Fruit fly (Drosophila melanogaster) whole organism, embryonic: Measurements from ENCODE around the gene Dlip2.

ENCODE experiments used
- Adf1 ChIP-seq: fragments of 200-800 bp; sonication (Bioruptor generic); IDR thresholded peaks from 2 replicates; pipeline ENCODE4 v1.3.6; 2022; ENCODE audit warnings: missing biosample characterization, missing genetic modification characterization
- Atf3 ChIP-seq: fragments of 200-800 bp; sonication (Bioruptor generic); optimal IDR thresholded peaks from 3 replicates; lab custom pipeline; 2016; ENCODE audit warnings: missing biosample characterization, missing genetic modification characterization
- BEAF-32 ChIP-seq: fragments of 200-800 bp; sonication (Bioruptor generic); optimal IDR thresholded peaks from 3 replicates; lab custom pipeline; 2017; ENCODE audit warnings: missing biosample characterization, missing genetic modification characterization, mild to moderate bottlenecking, moderate library complexity, missing genetic modification reagents
- BtbVII ChIP-seq: fragments of 200-800 bp; sonication (Bioruptor generic); optimal IDR thresholded peaks from 3 replicates; lab custom pipeline; 2017; ENCODE audit warnings: missing biosample characterization, mild to moderate bottlenecking, missing genetic modification characterization
- CG10147 ChIP-seq: fragments of 200-800 bp; sonication (Bioruptor generic); optimal IDR thresholded peaks from 2 replicates; lab custom pipeline; 2019; ENCODE audit warnings: missing biosample characterization, mild to moderate bottlenecking, missing genetic modification characterization, moderate library complexity
- CG10274 ChIP-seq: fragments of 200-800 bp; sonication (Bioruptor generic); optimal IDR thresholded peaks from 3 replicates; lab custom pipeline; 2017; ENCODE audit warnings: missing biosample characterization, mild to moderate bottlenecking, missing genetic modification characterization
- CG11560 ChIP-seq: fragments of 200-800 bp; sonication (Bioruptor generic); IDR thresholded peaks from 3 replicates; pipeline ENCODE4 v1.3.6; 2022; ENCODE audit warnings: missing biosample characterization, missing genetic modification characterization
- CG12391 ChIP-seq: fragments of 200-800 bp; sonication (Bioruptor generic); optimal IDR thresholded peaks from 3 replicates; lab custom pipeline; 2018; ENCODE audit warnings: missing biosample characterization, mild to moderate bottlenecking, missing genetic modification characterization, moderate library complexity
- CG13123 ChIP-seq: fragments of 200-800 bp; sonication (Bioruptor generic); optimal IDR thresholded peaks from 2 replicates; lab custom pipeline; 2016; ENCODE audit warnings: missing biosample characterization, missing genetic modification characterization
- CG14667 ChIP-seq: fragments of 200-800 bp; sonication (Bioruptor generic); IDR thresholded peaks from 2 replicates; pipeline ENCODE4 v1.3.6; 2022; ENCODE audit warnings: missing biosample characterization, missing genetic modification characterization
- CG15073 ChIP-seq: fragments of 200-800 bp; sonication (Bioruptor generic); optimal IDR thresholded peaks from 2 replicates; lab custom pipeline; 2016; ENCODE audit warnings: missing biosample characterization, missing genetic modification characterization
- CG15479 ChIP-seq: fragments of 200-800 bp; sonication (Bioruptor generic); optimal IDR thresholded peaks from 3 replicates; lab custom pipeline; 2019; ENCODE audit warnings: missing biosample characterization, mild to moderate bottlenecking, missing genetic modification characterization, moderate library complexity
- CG16815 ChIP-seq: fragments of 200-800 bp; sonication (Bioruptor generic); optimal IDR thresholded peaks from 3 replicates; lab custom pipeline; 2017; ENCODE audit warnings: missing biosample characterization, mild to moderate bottlenecking, missing genetic modification characterization
- CG18476 ChIP-seq: fragments of 200-800 bp; sonication (Bioruptor generic); optimal IDR thresholded peaks from 2 replicates; lab custom pipeline; 2016; ENCODE audit warnings: missing biosample characterization, mild to moderate bottlenecking, missing genetic modification characterization
- CG2199 ChIP-seq: fragments of 200-800 bp; sonication (Bioruptor generic); IDR thresholded peaks from 3 replicates; pipeline ENCODE4 v1.3.6; 2022; ENCODE audit warnings: missing biosample characterization, missing genetic modification characterization
- CG2889 ChIP-seq: fragments of 200-800 bp; sonication (Bioruptor generic); IDR thresholded peaks from 3 replicates; pipeline ENCODE4 v1.3.6; 2022; ENCODE audit warnings: missing biosample characterization, missing genetic modification characterization
- CG31224 ChIP-seq: fragments of 200-800 bp; sonication (Bioruptor generic); IDR thresholded peaks from 2 replicates; pipeline ENCODE4 v1.3.6; 2022; ENCODE audit warnings: missing biosample characterization, missing genetic modification characterization
- CG31365 ChIP-seq: fragments of 200-800 bp; sonication (Bioruptor generic); optimal IDR thresholded peaks from 2 replicates; lab custom pipeline; 2018; ENCODE audit warnings: missing biosample characterization, mild to moderate bottlenecking, missing genetic modification characterization
- CG32767 ChIP-seq: fragments of 200-800 bp; sonication (Bioruptor generic); IDR thresholded peaks from 2 replicates; pipeline ENCODE4 v1.3.6; 2022; ENCODE audit warnings: missing biosample characterization, missing genetic modification characterization
- CG32772 ChIP-seq: fragments of 200-800 bp; sonication (Bioruptor generic); IDR thresholded peaks from 2 replicates; pipeline ENCODE4 v1.3.6; 2022; ENCODE audit warnings: missing biosample characterization, missing genetic modification characterization
- CG3847 ChIP-seq: fragments of 200-800 bp; sonication (Bioruptor generic); IDR thresholded peaks from 2 replicates; pipeline ENCODE4 v1.3.6; 2022; ENCODE audit warnings: missing biosample characterization, missing genetic modification characterization
- CG5953 ChIP-seq: fragments of 200-800 bp; sonication (Bioruptor generic); IDR thresholded peaks from 2 replicates; pipeline ENCODE4 v1.3.6; 2022; ENCODE audit warnings: missing biosample characterization, missing genetic modification characterization
- CG8290 ChIP-seq, 3 experiments: fragments of 200-800 bp; sonication (Bioruptor generic); optimal IDR thresholded peaks; 2 replicates each; lab custom pipeline; 2016 to 2019; ENCODE audit warnings: missing biosample characterization in 3 of 3, missing genetic modification characterization in 3 of 3, mild to moderate bottlenecking in 2 of 3, moderate library complexity in 1 of 3
- CG8359 ChIP-seq: fragments of 200-800 bp; sonication (Bioruptor generic); optimal IDR thresholded peaks from 2 replicates; lab custom pipeline; 2017; ENCODE audit warnings: missing biosample characterization, mild to moderate bottlenecking, missing genetic modification characterization, borderline replicate concordance
- CG8765 ChIP-seq: fragments of 200-800 bp; sonication (Bioruptor generic); IDR thresholded peaks from 2 replicates; pipeline ENCODE4 v1.3.6; 2022; ENCODE audit warnings: missing biosample characterization, missing genetic modification characterization
- CG9797 ChIP-seq: fragments of 200-800 bp; sonication (Bioruptor generic); optimal IDR thresholded peaks from 3 replicates; lab custom pipeline; 2018; ENCODE audit warnings: missing biosample characterization, mild to moderate bottlenecking, missing genetic modification characterization
- H15 ChIP-seq: fragments of 200-800 bp; sonication (Bioruptor generic); IDR thresholded peaks from 3 replicates; pipeline ENCODE4 v1.3.6; 2022; ENCODE audit warnings: missing biosample characterization, missing genetic modification characterization
- NfI ChIP-seq: fragments of 200-800 bp; sonication (Bioruptor generic); optimal IDR thresholded peaks from 3 replicates; lab custom pipeline; 2018; ENCODE audit warnings: missing biosample characterization, mild to moderate bottlenecking, missing genetic modification characterization, moderate library complexity
- Scr ChIP-seq: fragments of 200-800 bp; sonication (Bioruptor generic); IDR thresholded peaks from 2 replicates; pipeline ENCODE4 v1.3.6; 2022; ENCODE audit warnings: missing biosample characterization, missing genetic modification characterization; ENCODE audit not compliant: partially characterized antibody
- Side ChIP-seq: fragments of 200-800 bp; sonication (Bioruptor generic); optimal IDR thresholded peaks from 2 replicates; lab custom pipeline; 2016; ENCODE audit warnings: missing biosample characterization, missing genetic modification characterization
- Ssrp ChIP-seq: fragments of 200-800 bp; sonication (Bioruptor generic); optimal IDR thresholded peaks from 2 replicates; lab custom pipeline; 2018; ENCODE audit warnings: missing biosample characterization, mild to moderate bottlenecking, missing genetic modification characterization, moderate library complexity
- YL-1 ChIP-seq: fragments of 200-800 bp; sonication (Bioruptor generic); optimal IDR thresholded peaks from 3 replicates; lab custom pipeline; 2017; ENCODE audit warnings: missing biosample characterization, mild to moderate bottlenecking, missing genetic modification characterization
- ash1 ChIP-seq: fragments of 200-800 bp; sonication (Bioruptor generic); optimal IDR thresholded peaks from 2 replicates; lab custom pipeline; 2018; ENCODE audit warnings: missing biosample characterization, mild to moderate bottlenecking, missing genetic modification characterization
- bab2 ChIP-seq: fragments of 200-800 bp; sonication (Bioruptor generic); optimal IDR thresholded peaks from 2 replicates; lab custom pipeline; 2016; ENCODE audit warnings: missing biosample characterization, missing genetic modification characterization
- dan ChIP-seq: fragments of 200-800 bp; sonication (Bioruptor generic); IDR thresholded peaks from 2 replicates; pipeline ENCODE4 v1.3.6; 2022; ENCODE audit warnings: missing biosample characterization, missing genetic modification characterization
- ems ChIP-seq: fragments of 200-800 bp; sonication (Bioruptor generic); optimal IDR thresholded peaks from 3 replicates; lab custom pipeline; 2016; ENCODE audit warnings: missing biosample characterization, missing genetic modification characterization
- hkb ChIP-seq, 2 experiments: fragments of 200-800 bp in 1 of 2; fragments of >200 bp in 1 of 2; sonication (Bioruptor generic) in 1 of 2; IDR thresholded peaks in 1 of 2; optimal IDR thresholded peaks in 1 of 2; 2 replicates each; pipeline versions ENCODE4 v1.3.6 to Lab custom; 2017 to 2022; ENCODE audit warnings: missing biosample characterization in 1 of 2, missing genetic modification characterization in 1 of 2
- kah ChIP-seq: fragments of 200-800 bp; sonication (Bioruptor generic); optimal IDR thresholded peaks from 2 replicates; lab custom pipeline; 2018; ENCODE audit warnings: missing biosample characterization, mild to moderate bottlenecking, missing genetic modification characterization
- kay ChIP-seq: fragments of 200-800 bp; sonication (Bioruptor generic); optimal IDR thresholded peaks from 2 replicates; lab custom pipeline; 2016; ENCODE audit warnings: missing biosample characterization, missing genetic modification characterization
- lilli ChIP-seq: fragments of 200-800 bp; sonication (Bioruptor generic); optimal IDR thresholded peaks from 3 replicates; lab custom pipeline; 2016; ENCODE audit warnings: missing biosample characterization, missing genetic modification characterization
- lmd ChIP-seq: fragments of 200-800 bp; sonication (Bioruptor generic); IDR thresholded peaks from 2 replicates; pipeline ENCODE4 v1.3.6; 2022; ENCODE audit warnings: missing biosample characterization, missing genetic modification characterization
- org-1 ChIP-seq: fragments of 200-800 bp; sonication (Bioruptor generic); optimal IDR thresholded peaks from 2 replicates; lab custom pipeline; 2017; ENCODE audit warnings: missing biosample characterization, missing genetic modification characterization
- pzg ChIP-seq: fragments of 200-800 bp; sonication (Bioruptor generic); optimal IDR thresholded peaks from 3 replicates; lab custom pipeline; 2018; ENCODE audit warnings: missing biosample characterization, mild to moderate bottlenecking, missing genetic modification characterization, moderate library complexity
- sens-2 ChIP-seq: fragments of 200-800 bp; sonication (Bioruptor generic); IDR thresholded peaks from 2 replicates; pipeline ENCODE4 v1.3.6; 2022; ENCODE audit warnings: missing biosample characterization, missing genetic modification characterization
- seq ChIP-seq: fragments of 200-800 bp; sonication (Bioruptor generic); IDR thresholded peaks from 2 replicates; pipeline ENCODE4 v1.3.6; 2022; ENCODE audit warnings: missing biosample characterization, missing genetic modification characterization
- sima ChIP-seq: fragments of 200-800 bp; sonication (Bioruptor generic); optimal IDR thresholded peaks from 2 replicates; lab custom pipeline; 2016; ENCODE audit warnings: missing biosample characterization, missing genetic modification characterization
- sqz ChIP-seq: fragments of 200-800 bp; sonication (Bioruptor generic); optimal IDR thresholded peaks from 3 replicates; lab custom pipeline; 2018; ENCODE audit warnings: missing biosample characterization, mild to moderate bottlenecking, missing genetic modification characterization
- stc ChIP-seq: fragments of 200-800 bp; sonication (Bioruptor generic); IDR thresholded peaks from 2 replicates; pipeline ENCODE4 v1.3.6; 2022; ENCODE audit warnings: missing biosample characterization, missing genetic modification characterization
- sug ChIP-seq: fragments of 200-800 bp; optimal IDR thresholded peaks from 2 replicates; lab custom pipeline; 2019; ENCODE audit warnings: missing biosample characterization, mild to moderate bottlenecking, missing genetic modification characterization, moderate library complexity
- yki ChIP-seq: fragments of >200 bp; optimal IDR thresholded peaks from 3 replicates; lab custom pipeline; 2018

The Dlip2 gene

dm6 chr3R:4641616-4642102 lies 3.8 kb downstream of the Dlip2 start, which contains the start of the genes CG9775, MED31 and slx1 (continued):
- TF ChIP-seq hkb (optimal IDR thresholded peaks at IDR 0.05; lab: Kevin White, UChicago) (no peak), hkb (GFP tag; IDR thresholded peaks at IDR 0.05; lab: Robert Waterston, UW) (peak; percentile 60), CG10147 (GFP tag; lab: Kevin White, UChicago) (peak; percentile 67), CG3847 (peak; percentile 80), ash1 (no peak), CG32772 (GFP tag; lab: Robert Waterston, UW) (peak; percentile 70), CG9797 (GFP tag; lab: Kevin White, UChicago) (peak; percentile 59), Atf3 (GFP tag; lab: Kevin White, UChicago) (no peak), pzg (peak; percentile 54), CG8359 (GFP tag; lab: Kevin White, UChicago) (peak; percentile 5), bab2 (GFP tag; lab: Kevin White, UChicago) (peak; percentile 26), CG16815 (GFP tag; lab: Kevin White, UChicago) (peak; percentile 50), Scr (GFP tag; lab: Robert Waterston, UW) (0 out of 2 replicates have a peak, but pooled peaks have one; percentile 28), CG18476 (no peak), Adf1 (GFP tag; lab: Robert Waterston, UW) (no peak), kay (peak; percentile 14), CG8290 (GFP tag; optimal IDR thresholded peaks at IDR 0.05; lab: Kevin White, UChicago) (peak; percentile 57), CG8290 (tag; optimal IDR thresholded peaks at IDR 0.05; lab: Kevin White, UChicago) (peak in 1 of 2 experiments; percentile 25), CG10274 (GFP tag; lab: Kevin White, UChicago) (no peak), CG8765 (0 out of 2 replicates have a peak, but pooled peaks have one; percentile 58), kah (GFP tag; lab: Kevin White, UChicago) (no peak), Ssrp (tag; lab: Kevin White, UChicago) (peak; percentile 80), org-1 (peak; percentile 26), CG14667 (peak; percentile 60), CG12391 (tag; lab: Kevin White, UChicago) (peak; percentile 89), yki (lab: Kevin White, UChicago) (no peak), BtbVII (GFP tag; lab: Kevin White, UChicago) (peak; percentile 69), sens-2 (GFP tag; lab: Robert Waterston, UW) (no peak), sqz (GFP tag; lab: Kevin White, UChicago) (peak; percentile 83), CG2889 (GFP tag; lab: Robert Waterston, UW) (no peak), CG32767 (GFP tag; lab: Robert Waterston, UW) (no peak), NfI (GFP tag; lab: Kevin White, UChicago) (peak; percentile 81), ems (no peak), CG2199 (GFP tag; lab: Robert Waterston, UW) (no peak), stc (GFP tag; lab: Robert Waterston, UW) (peak; percentile 49; the same call in 1 of the 2 replicates), CG11560 (peak; percentile 41; the same call in 1 of the 3 replicates), H15 (GFP tag; lab: Robert Waterston, UW) (peak; percentile 52; the same call in 1 of the 3 replicates), dan (GFP tag; lab: Robert Waterston, UW) (no peak), CG15073 (GFP tag; lab: Kevin White, UChicago) (no peak), CG15479 (no peak), CG31224 (GFP tag; lab: Robert Waterston, UW) (peak; percentile 67), CG5953 (no peak), CG31365 (tag; lab: Kevin White, UChicago) (no peak), Side (GFP tag; lab: Kevin White, UChicago) (peak; percentile 16), seq (peak; percentile 72; the same call in 1 of the 2 replicates), sug (peak; percentile 75), lmd (GFP tag; lab: Robert Waterston, UW) (peak; percentile 75), CG13123 (GFP tag; lab: Kevin White, UChicago) (peak; percentile 39), YL-1 (GFP tag; lab: Kevin White, UChicago) (peak; percentile 74), lilli (GFP tag; lab: Kevin White, UChicago) (peak; percentile 61), BEAF-32 (peak; percentile 45), sima (no peak)
